Worm (Caenorhabditis elegans) whole organism, L1 larva: ENCODE measurements around the gene F46F5.10.

Source experiments
- alr-1 ChIP-seq: fragments of 200-800 bp; sonication (Bioruptor generic); optimal IDR thresholded peaks from 2 replicates; lab custom pipeline; 2018; ENCODE audit warnings: borderline replicate concordance, mild to moderate bottlenecking, missing genetic modification characterization, missing compliant biosample characterization
- ama-1 ChIP-seq: fragments of 150-350 bp; optimal IDR thresholded peaks from 2 replicates; lab custom pipeline; 2014
- ceh-88 ChIP-seq: fragments of 200-800 bp; sonication (Bioruptor generic); IDR thresholded peaks from 2 replicates; pipeline ENCODE4 v1.3.6; 2022; ENCODE audit warnings: missing genetic modification characterization, missing compliant biosample characterization
- dpl-1 ChIP-seq, 3 experiments: fragments of 150-350 bp in 2 of 3; sonication (generic microtip) in 1 of 3; optimal IDR thresholded peaks; 2 replicates each; lab custom pipeline; 2014 to 2017; ENCODE audit warnings: missing biosample characterization in 3 of 3, missing genetic modification characterization in 3 of 3, missing genetic modification reagents in 3 of 3
- dsc-1 ChIP-seq: sonication (generic microtip); optimal IDR thresholded peaks from 2 replicates; lab custom pipeline; 2016; ENCODE audit warnings: mild to moderate bottlenecking, missing genetic modification characterization, missing compliant biosample characterization
- egl-27 ChIP-seq, 2 experiments: fragments of 150-350 bp in 1 of 2; sonication (generic microtip); optimal IDR thresholded peaks; 3 replicates each; lab custom pipeline; 2017 to 2018; ENCODE audit warnings: missing biosample characterization in 2 of 2, missing genetic modification characterization in 2 of 2, missing genetic modification reagents in 2 of 2
- fkh-4 ChIP-seq: sonication (generic microtip); optimal IDR thresholded peaks from 2 replicates; lab custom pipeline; 2016; ENCODE audit warnings: missing compliant biosample characterization, missing genetic modification characterization, borderline replicate concordance
- hlh-4 ChIP-seq: sonication (generic microtip); optimal IDR thresholded peaks from 2 replicates; lab custom pipeline; 2016; ENCODE audit warnings: mild to moderate bottlenecking, missing genetic modification characterization, missing compliant biosample characterization
- lin-39 ChIP-seq: fragments of 150-350 bp; optimal IDR thresholded peaks from 2 replicates; lab custom pipeline; 2014; ENCODE audit warnings: missing biosample characterization, missing genetic modification reagents, missing genetic modification characterization
- mep-1 ChIP-seq: fragments of 150-350 bp; optimal IDR thresholded peaks from 2 replicates; lab custom pipeline; 2014; ENCODE audit warnings: missing biosample characterization, missing genetic modification characterization
- nhr-71 ChIP-seq: sonication (generic microtip); optimal IDR thresholded peaks from 2 replicates; lab custom pipeline; 2016; ENCODE audit warnings: mild to moderate bottlenecking, missing genetic modification characterization, moderate library complexity, missing compliant biosample characterization
- nhr-85 ChIP-seq: sonication (generic microtip); peaks from one replicate; lab custom pipeline; 2016; ENCODE audit warnings: missing genetic modification characterization, inconsistent platforms, missing compliant biosample characterization
- unc-86 ChIP-seq: sonication (generic microtip); optimal IDR thresholded peaks from 2 replicates; lab custom pipeline; 2016; ENCODE audit warnings: missing genetic modification characterization, missing compliant biosample characterization
- zag-1 ChIP-seq: fragments of 150-350 bp; optimal IDR thresholded peaks from 2 replicates; lab custom pipeline; 2014; ENCODE audit warnings: missing biosample characterization, missing genetic modification characterization

DNA sequence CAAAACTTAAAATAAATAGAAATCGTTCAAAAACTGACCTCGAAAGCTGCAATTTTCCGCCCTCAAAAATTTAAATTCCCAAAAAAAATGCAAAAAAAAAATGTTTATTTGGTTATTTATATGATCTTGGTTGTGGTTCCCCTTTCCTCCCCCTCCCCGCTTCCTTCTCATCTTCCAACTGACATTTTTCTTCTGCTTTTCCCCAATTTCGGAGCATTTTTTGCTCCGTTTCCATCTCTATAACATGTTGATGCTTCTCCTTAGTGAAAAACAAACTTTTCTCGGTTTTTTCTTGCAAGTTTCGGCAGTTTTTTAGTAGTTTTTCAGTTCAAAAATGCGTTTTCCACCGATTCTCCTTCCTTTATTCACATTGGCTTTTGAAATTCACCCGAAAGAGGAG lies 48.6 kb upstream of the F46F5.10 start, which contains the start of gene Y39F10A.1:
- no peak for TF ChIP-seq egl-27 (tag; optimal IDR thresholded peaks at IDR 0.05; lab: Kevin White, UChicago)
- no peak for TF ChIP-seq dpl-1 (GFP tag; optimal IDR thresholded peaks at IDR 0.05; lab: Kevin White, UChicago)
- no peak for TF ChIP-seq fkh-4 (tag; lab: Kevin White, UChicago)
- TF ChIP-seq ceh-88 (GFP tag; lab: Robert Waterston, UW) = no peak
- no peak for TF ChIP-seq hlh-4 (tag; lab: Kevin White, UChicago)
- TF ChIP-seq ama-1 (lab: Kevin White, UChicago) = no peak
- no peak for TF ChIP-seq mep-1
- TF ChIP-seq lin-39 (tag; lab: Kevin White, UChicago) = no peak
- TF ChIP-seq nhr-71 (tag; lab: Kevin White, UChicago) = no peak
- no peak for TF ChIP-seq unc-86 (tag; lab: Kevin White, UChicago)
- no peak for TF ChIP-seq alr-1 (tag; lab: Kevin White, UChicago)
- no peak for TF ChIP-seq nhr-85 (tag; lab: Kevin White, UChicago)
- TF ChIP-seq dsc-1 (tag; lab: Kevin White, UChicago) = no peak
- no peak for TF ChIP-seq zag-1
